Fruit fly (Drosophila melanogaster): ENCODE measurements around the gene Mms19.

DNA sequence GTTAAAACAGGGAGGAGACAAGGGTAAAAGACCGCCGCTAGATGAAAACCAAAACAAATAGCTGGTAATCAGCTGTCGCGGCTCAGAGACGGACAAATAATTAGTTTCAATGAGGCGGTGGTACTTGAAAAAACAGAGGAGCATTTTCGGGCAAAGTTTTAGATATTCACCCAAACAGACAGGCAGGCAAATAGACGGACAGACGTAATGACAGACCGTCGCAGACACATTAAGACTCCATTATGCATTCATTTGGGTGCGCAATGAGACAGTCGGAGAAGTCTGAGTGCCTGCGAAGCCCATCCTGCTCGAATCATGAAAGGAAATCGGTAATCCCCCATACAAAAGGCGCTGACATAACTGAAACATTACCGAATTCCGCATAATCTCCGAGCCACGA, 20.9 kb upstream of the Mms19 start:
- TF ChIP-seq foxo (GFP tag; optimal IDR thresholded peaks at IDR 0.05) (no peak), psq (GFP tag; optimal IDR thresholded peaks at IDR 0.05) (no peak), fru (GFP tag; optimal IDR thresholded peaks at IDR 0.05) (no peak), dsf (GFP tag; optimal IDR thresholded peaks at IDR 0.05; ENCODE audit: borderline replicate concordance) (no peak), h (GFP tag; optimal IDR thresholded peaks at IDR 0.05) (no peak), br (GFP tag; optimal IDR thresholded peaks at IDR 0.05) (no peak), Abd-B (GFP tag; optimal IDR thresholded peaks at IDR 0.05) (no peak), dl (GFP tag; optimal IDR thresholded peaks at IDR 0.05; ENCODE audit: insufficient read depth in 1 of 2, partially characterized antibody in 2 of 2) (no peak), Rel (GFP tag; optimal IDR thresholded peaks at IDR 0.05) (no peak), Rel (tag; optimal IDR thresholded peaks at IDR 0.05) (no peak)

Measured in whole organism, wandering third instar larva.